Fruit fly (Drosophila melanogaster) whole organism, embryonic: ENCODE results near the gene CG16959.

Experiments
- Antp ChIP-seq: fragments of 200-800 bp; sonication (Bioruptor generic); optimal IDR thresholded peaks from 3 replicates; lab custom pipeline; 2016; ENCODE audit warnings: missing biosample characterization, missing genetic modification characterization
- CG11560 ChIP-seq: fragments of 200-800 bp; sonication (Bioruptor generic); IDR thresholded peaks from 3 replicates; pipeline ENCODE4 v1.3.6; 2022; ENCODE audit warnings: missing biosample characterization, missing genetic modification characterization
- CG12104 ChIP-seq: fragments of 200-800 bp; sonication (Bioruptor generic); optimal IDR thresholded peaks from 3 replicates; lab custom pipeline; 2016; ENCODE audit warnings: missing biosample characterization, missing genetic modification characterization
- CG12659 ChIP-seq: fragments of 200-800 bp; sonication (Bioruptor generic); optimal IDR thresholded peaks from 3 replicates; lab custom pipeline; 2017; ENCODE audit warnings: mild to moderate bottlenecking, missing biosample characterization, missing genetic modification reagents, missing genetic modification characterization
- CG13123 ChIP-seq: fragments of 200-800 bp; sonication (Bioruptor generic); optimal IDR thresholded peaks from 2 replicates; lab custom pipeline; 2016; ENCODE audit warnings: missing biosample characterization, missing genetic modification characterization
- CG15269 ChIP-seq: fragments of 200-800 bp; sonication (Bioruptor generic); optimal IDR thresholded peaks from 2 replicates; lab custom pipeline; 2018; ENCODE audit warnings: missing biosample characterization, mild to moderate bottlenecking, missing genetic modification characterization, moderate library complexity
- CG15479 ChIP-seq: fragments of 200-800 bp; sonication (Bioruptor generic); optimal IDR thresholded peaks from 3 replicates; lab custom pipeline; 2019; ENCODE audit warnings: missing biosample characterization, mild to moderate bottlenecking, missing genetic modification characterization, moderate library complexity
- CG1602 ChIP-seq: fragments of 200-800 bp; sonication (Bioruptor generic); optimal IDR thresholded peaks from 3 replicates; lab custom pipeline; 2016; ENCODE audit warnings: missing biosample characterization, missing genetic modification characterization
- CG1647 ChIP-seq: fragments of 200-800 bp; sonication (Bioruptor generic); optimal IDR thresholded peaks from 3 replicates; lab custom pipeline; 2016; ENCODE audit warnings: missing biosample characterization, missing genetic modification characterization
- CG17359 ChIP-seq: fragments of 200-800 bp; sonication (Bioruptor generic); optimal IDR thresholded peaks from 3 replicates; lab custom pipeline; 2018; ENCODE audit warnings: missing biosample characterization, mild to moderate bottlenecking, missing genetic modification characterization, moderate library complexity
- CG17802 ChIP-seq: fragments of 200-800 bp; sonication (Bioruptor generic); optimal IDR thresholded peaks from 2 replicates; lab custom pipeline; 2018; ENCODE audit warnings: missing biosample characterization, mild to moderate bottlenecking, missing genetic modification characterization, moderate library complexity
- CG18262 ChIP-seq: fragments of 200-800 bp; optimal IDR thresholded peaks from 3 replicates; lab custom pipeline; 2019; ENCODE audit warnings: missing biosample characterization, mild to moderate bottlenecking, missing genetic modification characterization, moderate library complexity
- CG31365 ChIP-seq: fragments of 200-800 bp; sonication (Bioruptor generic); optimal IDR thresholded peaks from 2 replicates; lab custom pipeline; 2018; ENCODE audit warnings: missing biosample characterization, mild to moderate bottlenecking, missing genetic modification characterization
- CG3281 ChIP-seq: fragments of 200-800 bp; sonication (Bioruptor generic); optimal IDR thresholded peaks from 3 replicates; lab custom pipeline; 2017; ENCODE audit warnings: missing biosample characterization, mild to moderate bottlenecking, missing genetic modification characterization
- CG3847 ChIP-seq: fragments of 200-800 bp; sonication (Bioruptor generic); IDR thresholded peaks from 2 replicates; pipeline ENCODE4 v1.3.6; 2022; ENCODE audit warnings: missing biosample characterization, missing genetic modification characterization
- CG4617 ChIP-seq: fragments of 200-800 bp; sonication (Bioruptor generic); optimal IDR thresholded peaks from 3 replicates; lab custom pipeline; 2016; ENCODE audit warnings: missing biosample characterization, missing genetic modification characterization, borderline replicate concordance
- CG6791 ChIP-seq: fragments of 200-800 bp; sonication (Bioruptor generic); IDR thresholded peaks from 3 replicates; pipeline ENCODE4 v1.3.6; 2022; ENCODE audit warnings: missing biosample characterization, missing genetic modification characterization; ENCODE audit not compliant: partially characterized antibody
- CG7271 ChIP-seq: fragments of 200-800 bp; sonication (Bioruptor generic); optimal IDR thresholded peaks from 2 replicates; lab custom pipeline; 2018; ENCODE audit warnings: missing biosample characterization, mild to moderate bottlenecking, missing genetic modification characterization, moderate library complexity
- CG8359 ChIP-seq: fragments of 200-800 bp; sonication (Bioruptor generic); optimal IDR thresholded peaks from 2 replicates; lab custom pipeline; 2017; ENCODE audit warnings: missing biosample characterization, mild to moderate bottlenecking, missing genetic modification characterization, borderline replicate concordance
- CHES-1-like ChIP-seq: fragments of 200-800 bp; sonication (Bioruptor generic); optimal IDR thresholded peaks from 2 replicates; lab custom pipeline; 2016; ENCODE audit warnings: missing biosample characterization, missing genetic modification characterization
- CoRest ChIP-seq: fragments of 200-800 bp; sonication (Bioruptor generic); optimal IDR thresholded peaks from 3 replicates; lab custom pipeline; 2018; ENCODE audit warnings: missing biosample characterization, mild to moderate bottlenecking, missing genetic modification characterization, moderate library complexity
- CrebB ChIP-seq: fragments of 200-800 bp; sonication (Bioruptor generic); optimal IDR thresholded peaks from 3 replicates; lab custom pipeline; 2018; ENCODE audit warnings: missing biosample characterization, mild to moderate bottlenecking, missing genetic modification characterization
- Dbx ChIP-seq: fragments of 200-800 bp; sonication (Bioruptor generic); IDR thresholded peaks from 3 replicates; pipeline ENCODE4 v1.3.6; 2022; ENCODE audit warnings: missing biosample characterization, missing genetic modification characterization
- HLH54F ChIP-seq: fragments of 200-800 bp; sonication (Bioruptor generic); optimal IDR thresholded peaks from 3 replicates; lab custom pipeline; 2016; ENCODE audit warnings: missing biosample characterization, missing genetic modification characterization
- Hmx ChIP-seq: fragments of 200-800 bp; sonication (Bioruptor generic); optimal IDR thresholded peaks from 2 replicates; lab custom pipeline; 2016; ENCODE audit warnings: missing biosample characterization, missing genetic modification characterization
- Oli ChIP-seq: fragments of 200-800 bp; sonication (Bioruptor generic); optimal IDR thresholded peaks from 2 replicates; lab custom pipeline; 2018; ENCODE audit warnings: missing biosample characterization, mild to moderate bottlenecking, missing genetic modification characterization, moderate library complexity
- Rfx ChIP-seq: fragments of 200-800 bp; sonication (Bioruptor generic); IDR thresholded peaks from 2 replicates; pipeline ENCODE4 v1.3.6; 2022; ENCODE audit warnings: missing biosample characterization, missing genetic modification characterization
- amos ChIP-seq: fragments of 200-800 bp; sonication (Bioruptor generic); IDR thresholded peaks from 2 replicates; pipeline ENCODE4 v1.3.6; 2022; ENCODE audit warnings: missing biosample characterization, missing genetic modification characterization; ENCODE audit not compliant: partially characterized antibody
- cato ChIP-seq: fragments of 200-800 bp; sonication (Bioruptor generic); optimal IDR thresholded peaks from 2 replicates; lab custom pipeline; 2016; ENCODE audit warnings: missing biosample characterization, missing genetic modification characterization, borderline replicate concordance
- chif ChIP-seq, 2 experiments: fragments of 200-800 bp; sonication (Bioruptor generic); optimal IDR thresholded peaks; 3 replicates each; lab custom pipeline; 2016; ENCODE audit warnings: missing biosample characterization in 2 of 2, missing genetic modification characterization in 2 of 2
- dmrt11E ChIP-seq: fragments of 200-800 bp; sonication (Bioruptor generic); optimal IDR thresholded peaks from 3 replicates; lab custom pipeline; 2018; ENCODE audit warnings: missing biosample characterization, mild to moderate bottlenecking, missing genetic modification characterization, moderate library complexity
- fd64A ChIP-seq: fragments of 200-800 bp; sonication (Bioruptor generic); optimal IDR thresholded peaks from 3 replicates; lab custom pipeline; 2018; ENCODE audit warnings: missing biosample characterization, mild to moderate bottlenecking, missing genetic modification characterization
- fru ChIP-seq: fragments of >200 bp; optimal IDR thresholded peaks from 2 replicates; lab custom pipeline; 2017
- gcm2 ChIP-seq: fragments of 200-800 bp; sonication (Bioruptor generic); optimal IDR thresholded peaks from 2 replicates; lab custom pipeline; 2016; ENCODE audit warnings: missing biosample characterization, missing genetic modification characterization
- gfzf ChIP-seq: fragments of 200-800 bp; sonication (Bioruptor generic); optimal IDR thresholded peaks from 2 replicates; lab custom pipeline; 2016; ENCODE audit warnings: missing biosample characterization, mild to moderate bottlenecking, missing genetic modification characterization, moderate library complexity
- gt ChIP-seq: fragments of 200-800 bp; sonication (Bioruptor generic); IDR thresholded peaks from 2 replicates; pipeline ENCODE4 v1.3.6; 2022; ENCODE audit warnings: missing biosample characterization, missing genetic modification characterization
- lbe ChIP-seq: fragments of 200-800 bp; sonication (Bioruptor generic); optimal IDR thresholded peaks from 2 replicates; lab custom pipeline; 2016; ENCODE audit warnings: missing biosample characterization, mild to moderate bottlenecking, missing genetic modification characterization
- lilli ChIP-seq: fragments of 200-800 bp; sonication (Bioruptor generic); optimal IDR thresholded peaks from 3 replicates; lab custom pipeline; 2016; ENCODE audit warnings: missing biosample characterization, missing genetic modification characterization
- mam ChIP-seq: fragments of 200-800 bp; sonication (Bioruptor generic); optimal IDR thresholded peaks from 3 replicates; lab custom pipeline; 2016; ENCODE audit warnings: missing biosample characterization, missing genetic modification characterization
- onecut ChIP-seq: fragments of 200-800 bp; sonication (Bioruptor generic); IDR thresholded peaks from 2 replicates; pipeline ENCODE4 v1.3.6; 2022; ENCODE audit warnings: missing biosample characterization, missing genetic modification characterization
- p53 ChIP-seq: fragments of 200-800 bp; sonication (Bioruptor generic); optimal IDR thresholded peaks from 2 replicates; lab custom pipeline; 2016; ENCODE audit warnings: missing biosample characterization, missing genetic modification characterization
- psq ChIP-seq: fragments of 200-800 bp; sonication (Bioruptor generic); optimal IDR thresholded peaks from 2 replicates; lab custom pipeline; 2017; ENCODE audit warnings: missing biosample characterization, missing genetic modification characterization
- ro ChIP-seq: fragments of 200-800 bp; sonication (Bioruptor generic); IDR thresholded peaks from 2 replicates; pipeline ENCODE4 v1.3.6; 2022; ENCODE audit warnings: missing biosample characterization, missing genetic modification characterization
- row ChIP-seq: fragments of 200-800 bp; sonication (Bioruptor generic); IDR thresholded peaks from 3 replicates; pipeline ENCODE4 v1.3.6; 2022; ENCODE audit warnings: missing biosample characterization, missing genetic modification characterization
- sna ChIP-seq: fragments of 200-800 bp; sonication (Bioruptor generic); IDR thresholded peaks from 2 replicates; pipeline ENCODE4 v1.3.6; 2022; ENCODE audit warnings: missing biosample characterization, missing genetic modification characterization; ENCODE audit not compliant: partially characterized antibody
- ssp ChIP-seq: fragments of 200-800 bp; sonication (Bioruptor generic); IDR thresholded peaks from 2 replicates; pipeline ENCODE4 v1.3.6; 2022; ENCODE audit warnings: missing biosample characterization, missing genetic modification characterization
- toy ChIP-seq: fragments of 200-800 bp; sonication (Bioruptor generic); IDR thresholded peaks from 2 replicates; pipeline ENCODE4 v1.3.6; 2022; ENCODE audit warnings: missing biosample characterization, missing genetic modification characterization
- ttk ChIP-seq: fragments of 200-800 bp; sonication (Bioruptor generic); IDR thresholded peaks from 2 replicates; pipeline ENCODE4 v2.1.2; 2022; ENCODE audit warnings: missing biosample characterization, missing genetic modification characterization
- unc-4 ChIP-seq: fragments of 200-800 bp; sonication (Bioruptor generic); IDR thresholded peaks from 2 replicates; pipeline ENCODE4 v1.3.6; 2022; ENCODE audit warnings: missing biosample characterization, missing genetic modification characterization; ENCODE audit not compliant: partially characterized antibody

Gene CG16959

DNA sequence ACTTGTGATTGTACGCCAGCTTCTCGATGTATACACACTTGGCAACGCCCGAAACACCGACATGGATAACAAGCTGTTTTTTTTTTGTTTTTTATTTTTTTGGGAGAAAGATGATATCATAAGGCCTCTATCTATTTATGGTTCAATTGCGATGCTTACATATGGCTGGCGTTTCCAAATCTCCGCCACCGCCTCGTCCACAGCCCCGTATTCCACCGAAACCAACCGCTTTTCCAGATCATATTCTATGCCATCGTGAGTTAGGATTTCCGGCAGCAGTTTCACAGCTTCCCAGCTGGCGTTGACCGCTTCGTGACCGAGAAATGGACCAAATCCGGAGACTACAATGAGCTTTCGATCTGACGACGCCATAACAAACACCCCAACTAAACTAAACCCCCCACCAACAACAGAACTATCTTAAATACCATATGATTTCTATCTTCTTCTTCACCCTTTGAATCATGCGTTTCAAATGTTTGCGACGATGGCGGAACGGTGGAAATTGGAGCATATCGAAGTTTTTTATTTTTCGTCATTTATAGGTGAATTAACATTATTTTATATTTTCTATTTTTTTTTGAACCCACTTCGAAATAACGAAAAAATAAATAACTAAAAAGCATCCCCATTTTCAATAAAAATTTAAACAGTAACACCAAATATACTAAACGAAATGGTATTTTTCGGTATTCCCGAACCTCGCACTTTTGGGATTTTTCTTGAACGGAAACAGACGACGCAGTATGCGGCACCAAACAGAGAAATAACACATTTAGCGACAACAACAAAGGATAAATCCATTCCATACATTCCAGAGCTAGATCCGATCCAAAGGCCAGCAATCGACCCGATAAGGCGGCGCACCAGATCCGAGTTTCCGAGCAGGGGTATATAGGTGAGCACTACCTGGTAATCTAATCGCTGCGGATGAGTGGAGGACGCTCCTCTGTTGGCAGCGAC, 18.8 kb upstream of the CG16959 start, which contains the start of the genes CG32147 and Pex3 (continued):
- TF ChIP-seq toy (GFP tag; lab: Robert Waterston, UW): no peak
- peak; percentile 40 for TF ChIP-seq CoRest (tag; lab: Kevin White, UChicago)
- no peak for TF ChIP-seq ssp (GFP tag; lab: Robert Waterston, UW)
- no peak for TF ChIP-seq ro (GFP tag; lab: Robert Waterston, UW)
- no peak for TF ChIP-seq CG3847 (GFP tag; lab: Robert Waterston, UW)
- no peak for TF ChIP-seq HLH54F
- TF ChIP-seq Hmx (GFP tag; lab: Kevin White, UChicago): no peak
- TF ChIP-seq fd64A (GFP tag; lab: Kevin White, UChicago): no peak
- TF ChIP-seq Oli: no peak
- TF ChIP-seq CG17359 (tag; lab: Kevin White, UChicago): no peak
- peak; percentile 62 for TF ChIP-seq row
- no peak for TF ChIP-seq chif (GFP tag; optimal IDR thresholded peaks at IDR 0.05; lab: Kevin White, UChicago)
- no peak for TF ChIP-seq CG17802
- no peak for TF ChIP-seq CG8359 (GFP tag; lab: Kevin White, UChicago)
- TF ChIP-seq Antp (GFP tag; lab: Kevin White, UChicago): no peak
- peak; percentile 7; the same call in 1 of the 2 replicates for TF ChIP-seq Rfx (GFP tag; lab: Robert Waterston, UW)
- no peak for TF ChIP-seq CG31365 (tag; lab: Kevin White, UChicago)
- TF ChIP-seq dmrt11E (tag; lab: Kevin White, UChicago): no peak
- TF ChIP-seq CG13123 (GFP tag; lab: Kevin White, UChicago): no peak
- no peak for TF ChIP-seq Dbx (GFP tag; lab: Robert Waterston, UW)
- no peak for TF ChIP-seq CG11560 (tag; lab: Robert Waterston, UW)
- TF ChIP-seq mam (GFP tag; lab: Kevin White, UChicago): no peak
- no peak for TF ChIP-seq p53 (GFP tag; lab: Kevin White, UChicago)
- no peak for TF ChIP-seq ttk (GFP tag; lab: Robert Waterston, UW)
- TF ChIP-seq CrebB (tag; lab: Kevin White, UChicago): no peak
- peak; percentile 49 for TF ChIP-seq CG4617 (GFP tag; lab: Kevin White, UChicago)
- TF ChIP-seq lilli: peak; percentile 15
- TF ChIP-seq CG6791: 0 out of 3 replicates have a peak, but pooled peaks have one; percentile 9
- TF ChIP-seq CG3281 (GFP tag; lab: Kevin White, UChicago): no peak
- TF ChIP-seq unc-4 (GFP tag; lab: Robert Waterston, UW): no peak
- no peak for TF ChIP-seq CG15479 (GFP tag; lab: Kevin White, UChicago)
- TF ChIP-seq CG1602 (GFP tag; lab: Kevin White, UChicago): no peak
- no peak; the same call in 1 of the 2 replicates for TF ChIP-seq amos (GFP tag; lab: Robert Waterston, UW)
- no peak for TF ChIP-seq CG7271
- TF ChIP-seq CG12104: no peak
- peak; percentile 19 for TF ChIP-seq CHES-1-like (GFP tag; lab: Kevin White, UChicago)
- peak; percentile 81 for TF ChIP-seq CG12659 (GFP tag; lab: Kevin White, UChicago)
- no peak for TF ChIP-seq fru (lab: Kevin White, UChicago)
- peak; percentile 22 for TF ChIP-seq CG18262 (tag; lab: Kevin White, UChicago)
- TF ChIP-seq sna: peak; percentile 26; the same call in 1 of the 2 replicates
- no peak for TF ChIP-seq cato
- TF ChIP-seq CG1647 (GFP tag; lab: Kevin White, UChicago): no peak
- no peak for TF ChIP-seq gt (GFP tag; lab: Robert Waterston, UW)
- peak; percentile 89 for TF ChIP-seq gfzf
- no peak for TF ChIP-seq CG15269 (tag; lab: Kevin White, UChicago)
- TF ChIP-seq lbe (GFP tag; lab: Kevin White, UChicago): peak; percentile 61
- no peak for TF ChIP-seq gcm2 (GFP tag; lab: Kevin White, UChicago)
- TF ChIP-seq onecut (GFP tag; lab: Robert Waterston, UW): no peak
- TF ChIP-seq psq: no peak
